Worm (Caenorhabditis elegans) whole organism, early embryonic: Measurements from ENCODE around the gene sre-15.

ENCODE experiments used
- ama-1 ChIP-seq: fragments of 150-350 bp; optimal IDR thresholded peaks from 2 replicates; lab custom pipeline; 2014
- ceh-36 ChIP-seq: sonication (generic microtip); optimal IDR thresholded peaks from 2 replicates; lab custom pipeline; 2016; ENCODE audit warnings: missing genetic modification characterization, inconsistent platforms, missing compliant biosample characterization
- pes-1 ChIP-seq: fragments of 200-800 bp; sonication (Bioruptor generic); IDR thresholded peaks from 2 replicates; pipeline ENCODE4 v1.3.6; 2022; ENCODE audit warnings: missing genetic modification reagents, missing genetic modification characterization, missing compliant biosample characterization
- tbx-11 ChIP-seq: fragments of 200-800 bp; sonication (Bioruptor generic); IDR thresholded peaks from 2 replicates; pipeline ENCODE4 v1.3.6; 2022; ENCODE audit warnings: missing genetic modification characterization, missing compliant biosample characterization

DNA sequence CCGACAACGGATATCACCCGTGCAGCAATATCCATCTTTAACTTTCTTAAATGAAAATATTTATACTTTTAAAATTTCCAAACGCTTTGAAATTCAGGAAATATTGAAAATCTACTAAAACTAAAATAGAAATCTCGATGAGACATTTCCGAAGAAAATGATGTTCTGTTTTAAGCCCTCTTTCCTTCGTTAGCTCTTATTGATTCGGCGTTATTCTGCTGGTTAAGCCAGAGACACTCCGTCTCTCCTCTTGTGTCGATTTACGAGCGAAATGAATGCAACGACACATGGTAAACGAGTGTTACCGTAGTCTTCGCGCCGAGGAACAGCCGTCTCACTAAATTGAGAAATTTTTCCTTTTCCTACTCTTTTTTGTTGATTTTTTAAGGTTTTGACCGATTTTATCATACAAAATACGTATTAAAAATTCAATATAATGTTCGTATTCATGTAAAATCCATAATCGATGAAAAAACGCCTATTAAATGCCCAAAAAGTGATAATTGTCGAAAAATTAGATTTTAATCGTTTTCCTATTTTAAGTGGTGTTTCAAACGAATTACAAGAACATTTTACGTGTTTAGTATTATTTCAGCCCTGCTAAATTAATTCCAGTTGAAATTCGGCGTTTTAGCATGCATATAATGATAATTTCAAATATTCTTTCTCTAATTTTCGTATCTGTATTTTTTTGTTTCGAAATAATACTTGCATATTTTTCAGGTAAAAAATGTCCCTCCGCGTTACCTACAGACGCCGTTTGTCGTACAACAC, 23.9 kb upstream of the sre-15 start, which contains the start of the genes ppm-1.H and rpl-34:
- TF ChIP-seq ceh-36: no peak
- TF ChIP-seq ama-1 (lab: Kevin White, UChicago): no peak
- no peak for TF ChIP-seq pes-1
- TF ChIP-seq tbx-11 (GFP tag; lab: Robert Waterston, UW): no peak
